Fruit fly (Drosophila melanogaster) whole organism, pupa: ENCODE measurements around the gene CG4218.
A peak's percentile ranks its signal among the peaks of the same experiment; 100 is the strongest.

Source experiments
- CG10348 ChIP-seq: fragments of 200-800 bp; sonication (Bioruptor generic); IDR thresholded peaks from 2 replicates; pipeline ENCODE4 v1.3.6; 2022; ENCODE audit warnings: missing biosample characterization, missing genetic modification characterization
- CG12605 ChIP-seq: fragments of 200-800 bp; sonication (Bioruptor generic); IDR thresholded peaks from 2 replicates; pipeline ENCODE4 v1.3.6; 2022; ENCODE audit warnings: missing biosample characterization, missing genetic modification characterization
- CG13204 ChIP-seq: fragments of 200-800 bp; sonication (Bioruptor generic); optimal IDR thresholded peaks from 2 replicates; lab custom pipeline; 2018; ENCODE audit warnings: missing biosample characterization, mild to moderate bottlenecking, missing genetic modification characterization, moderate library complexity
- CG14655 ChIP-seq: fragments of 200-800 bp; sonication (Bioruptor generic); optimal IDR thresholded peaks from 3 replicates; lab custom pipeline; 2017; ENCODE audit warnings: mild to moderate bottlenecking, missing biosample characterization, missing genetic modification reagents, missing genetic modification characterization
- CG15710 ChIP-seq: fragments of 200-800 bp; sonication (Bioruptor generic); optimal IDR thresholded peaks from 2 replicates; lab custom pipeline; 2018; ENCODE audit warnings: missing biosample characterization, mild to moderate bottlenecking, missing genetic modification characterization, moderate library complexity
- CG17806 ChIP-seq: fragments of 200-800 bp; sonication (Bioruptor generic); optimal IDR thresholded peaks from 2 replicates; lab custom pipeline; 2018; ENCODE audit warnings: missing biosample characterization, mild to moderate bottlenecking, missing genetic modification characterization, moderate library complexity
- CG32121 ChIP-seq: fragments of 200-800 bp; sonication (Bioruptor generic); IDR thresholded peaks from 2 replicates; pipeline ENCODE4 v1.3.6; 2022; ENCODE audit warnings: missing biosample characterization, missing genetic modification characterization
- CG34367 ChIP-seq: fragments of 200-800 bp; sonication (Bioruptor generic); optimal IDR thresholded peaks from 2 replicates; lab custom pipeline; 2018; ENCODE audit warnings: missing biosample characterization, mild to moderate bottlenecking, missing genetic modification characterization
- CG4496 ChIP-seq: fragments of 200-800 bp; sonication (Bioruptor generic); IDR thresholded peaks from 3 replicates; pipeline ENCODE4 v1.3.6; 2022; ENCODE audit warnings: missing biosample characterization, missing genetic modification characterization
- CG8159 ChIP-seq: fragments of 200-800 bp; sonication (Bioruptor generic); optimal IDR thresholded peaks from 3 replicates; lab custom pipeline; 2018; ENCODE audit warnings: missing biosample characterization, mild to moderate bottlenecking, missing genetic modification characterization, moderate library complexity
- CG8301 ChIP-seq: fragments of 200-800 bp; sonication (Bioruptor generic); optimal IDR thresholded peaks from 2 replicates; lab custom pipeline; 2018; ENCODE audit warnings: missing biosample characterization, mild to moderate bottlenecking, missing genetic modification characterization
- CG9948 ChIP-seq: fragments of 200-800 bp; sonication (Bioruptor generic); optimal IDR thresholded peaks from 2 replicates; lab custom pipeline; 2018; ENCODE audit warnings: missing biosample characterization, mild to moderate bottlenecking, missing genetic modification characterization, moderate library complexity
- D1 ChIP-seq: fragments of 200-800 bp; sonication (Bioruptor generic); optimal IDR thresholded peaks from 2 replicates; lab custom pipeline; 2018; ENCODE audit warnings: missing biosample characterization, mild to moderate bottlenecking, missing genetic modification characterization, moderate library complexity
- EcR ChIP-seq: fragments of 200-800 bp; sonication (Bioruptor generic); optimal IDR thresholded peaks from 3 replicates; lab custom pipeline; 2019; ENCODE audit warnings: missing biosample characterization, missing genetic modification characterization, mild to moderate bottlenecking, moderate library complexity, missing genetic modification reagents
- Ets98B ChIP-seq: fragments of 200-800 bp; sonication (Bioruptor generic); IDR thresholded peaks from 2 replicates; pipeline ENCODE4 v1.3.6; 2022; ENCODE audit warnings: missing biosample characterization, missing genetic modification characterization
- Pif1A ChIP-seq: fragments of 200-800 bp; sonication (Bioruptor generic); optimal IDR thresholded peaks from 3 replicates; lab custom pipeline; 2016; ENCODE audit warnings: missing biosample characterization, missing genetic modification characterization
- Pif1B ChIP-seq: fragments of 200-800 bp; sonication (Bioruptor generic); optimal IDR thresholded peaks from 3 replicates; lab custom pipeline; 2016; ENCODE audit warnings: missing biosample characterization, missing genetic modification characterization
- Snoo ChIP-seq: fragments of 200-800 bp; sonication (Bioruptor generic); optimal IDR thresholded peaks from 3 replicates; lab custom pipeline; 2017; ENCODE audit warnings: missing biosample characterization, mild to moderate bottlenecking, missing genetic modification characterization, inconsistent platforms
- fd96Ca ChIP-seq: fragments of 200-800 bp; sonication (Bioruptor generic); IDR thresholded peaks from 3 replicates; pipeline ENCODE4 v1.3.6; 2022; ENCODE audit warnings: missing biosample characterization, missing genetic modification characterization
- gl ChIP-seq: fragments of 200-800 bp; sonication (Bioruptor generic); optimal IDR thresholded peaks from 2 replicates; lab custom pipeline; 2018; ENCODE audit warnings: missing biosample characterization, mild to moderate bottlenecking, missing genetic modification characterization
- rn ChIP-seq: fragments of 200-800 bp; sonication (Bioruptor generic); IDR thresholded peaks from 2 replicates; pipeline ENCODE4 v1.3.6; 2022; ENCODE audit warnings: missing biosample characterization, missing genetic modification characterization

Gene CG4218

dm6 chr2L:14503584-14503983 lies 45.3 kb downstream of the CG4218 start:
- TF ChIP-seq Snoo (tag; lab: Kevin White, UChicago): no peak
- TF ChIP-seq rn (GFP tag; lab: Robert Waterston, UW): no peak
- no peak for TF ChIP-seq CG8159 (tag; lab: Kevin White, UChicago)
- no peak for TF ChIP-seq CG15710 (tag; lab: Kevin White, UChicago)
- no peak for TF ChIP-seq CG14655 (GFP tag; lab: Kevin White, UChicago)
- TF ChIP-seq CG34367 (tag; lab: Kevin White, UChicago): no peak
- TF ChIP-seq CG17806 (tag; lab: Kevin White, UChicago): no peak
- TF ChIP-seq D1: no peak
- no peak for TF ChIP-seq fd96Ca (GFP tag; lab: Robert Waterston, UW)

- TF ChIP-seq Pif1B (GFP tag; lab: Kevin White, UChicago) (peak; percentile 81), CG8159 (tag; lab: Kevin White, UChicago) (peak; percentile 69), D1 (no peak), CG14655 (GFP tag; lab: Kevin White, UChicago) (peak; percentile 61), CG10348 (GFP tag; lab: Robert Waterston, UW) (peak; percentile 32; the same call in 1 of the 2 replicates), Ets98B (GFP tag; lab: Robert Waterston, UW) (peak; percentile 85), CG34367 (tag; lab: Kevin White, UChicago) (peak; percentile 60), gl (tag; lab: Kevin White, UChicago) (peak; percentile 11), fd96Ca (GFP tag; lab: Robert Waterston, UW) (peak; percentile 85), EcR (no peak), Pif1A (GFP tag; lab: Kevin White, UChicago) (peak; percentile 86), CG9948 (tag; lab: Kevin White, UChicago) (peak; percentile 61), CG12605 (peak; percentile 52), rn (GFP tag; lab: Robert Waterston, UW) (peak; percentile 73), CG15710 (tag; lab: Kevin White, UChicago) (peak; percentile 62), CG4496 (peak; percentile 91), CG17806 (tag; lab: Kevin White, UChicago) (peak; percentile 72), CG8301 (peak; percentile 67), CG32121 (GFP tag; lab: Robert Waterston, UW) (peak; percentile 87), CG13204 (GFP tag; lab: Kevin White, UChicago) (peak; percentile 1), Snoo (tag; lab: Kevin White, UChicago) (peak; percentile 80)
These were observed 46.1 kb downstream of the CG4218 start for dm6 chr2L:14502578-14503426.

- TF ChIP-seq Ets98B (GFP tag; lab: Robert Waterston, UW) (no peak), CG10348 (GFP tag; lab: Robert Waterston, UW) (no peak), CG32121 (GFP tag; lab: Robert Waterston, UW) (no peak), CG14655 (GFP tag; lab: Kevin White, UChicago) (no peak), CG17806 (tag; lab: Kevin White, UChicago) (no peak)
- TF ChIP-seq, all 21 proteins: peak for 0
These were observed 47.6 kb downstream of the CG4218 start for dm6 chr2L:14501132-14501954.

dm6 chr2L:14500383-14500782 lies 48.5 kb downstream of the CG4218 start:
- TF ChIP-seq fd96Ca (GFP tag; lab: Robert Waterston, UW): no peak
- no peak for TF ChIP-seq CG34367 (tag; lab: Kevin White, UChicago)
- no peak for TF ChIP-seq gl (tag; lab: Kevin White, UChicago)
- TF ChIP-seq Snoo (tag; lab: Kevin White, UChicago): no peak
- TF ChIP-seq CG9948 (tag; lab: Kevin White, UChicago): peak; percentile 30
- TF ChIP-seq CG10348 (GFP tag; lab: Robert Waterston, UW): no peak
- TF ChIP-seq CG32121 (GFP tag; lab: Robert Waterston, UW): no peak
- no peak for TF ChIP-seq CG4496
- TF ChIP-seq Ets98B (GFP tag; lab: Robert Waterston, UW): no peak
- TF ChIP-seq rn (GFP tag; lab: Robert Waterston, UW): no peak
- no peak for TF ChIP-seq CG12605
- TF ChIP-seq CG8301: no peak
- TF ChIP-seq D1: no peak
- peak; percentile 1 for TF ChIP-seq CG17806 (tag; lab: Kevin White, UChicago)
- TF ChIP-seq EcR: no peak
- no peak for TF ChIP-seq CG13204 (GFP tag; lab: Kevin White, UChicago)
- TF ChIP-seq Pif1B (GFP tag; lab: Kevin White, UChicago): no peak
- peak; percentile 38 for TF ChIP-seq CG15710 (tag; lab: Kevin White, UChicago)
- TF ChIP-seq CG14655 (GFP tag; lab: Kevin White, UChicago): peak; percentile 8
- TF ChIP-seq Pif1A (GFP tag; lab: Kevin White, UChicago): no peak
- peak; percentile 25 for TF ChIP-seq CG8159 (tag; lab: Kevin White, UChicago)
- TF ChIP-seq, all 21 proteins: peak for 5

- TF ChIP-seq fd96Ca (GFP tag; lab: Robert Waterston, UW) (no peak), Ets98B (GFP tag; lab: Robert Waterston, UW) (peak; percentile 26; the same call in 1 of the 2 replicates), Pif1B (GFP tag; lab: Kevin White, UChicago) (no peak), CG13204 (GFP tag; lab: Kevin White, UChicago) (peak; percentile 29), CG12605 (no peak)
These were observed 49.4 kb downstream of the CG4218 start for dm6 chr2L:14499497-14499896.
